Worm (Caenorhabditis elegans) whole organism, L4/young adult: ENCODE results near the gene riok-3.

ENCODE experiments used
- W03F9.2 ChIP-seq: fragments of 150-350 bp; optimal IDR thresholded peaks from 2 replicates; lab custom pipeline; 2014; ENCODE audit warnings: missing biosample characterization, missing genetic modification characterization
- him-1 ChIP-seq: sonication (generic microtip); optimal IDR thresholded peaks from 2 replicates; lab custom pipeline; 2016; ENCODE audit warnings: missing genotype, missing genetic modification reagents, missing genetic modification characterization, missing compliant biosample characterization

DNA sequence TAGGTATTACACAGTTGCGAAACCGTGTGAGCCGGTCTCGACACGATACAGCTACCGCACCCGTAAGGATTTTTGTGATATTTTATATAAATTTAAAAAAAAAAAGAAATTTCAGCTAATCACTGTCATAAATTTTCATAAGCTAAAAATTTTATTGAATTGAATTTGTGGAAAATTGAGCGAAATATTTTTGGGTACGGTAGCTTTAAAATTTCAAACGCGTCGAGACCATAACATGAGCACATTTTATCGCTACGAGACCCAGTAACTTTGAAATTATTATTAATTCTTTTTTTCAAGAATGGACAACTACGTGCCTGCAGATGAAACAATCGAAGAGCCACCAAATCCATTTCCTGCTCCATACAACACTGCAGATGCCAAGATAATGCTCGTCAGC, 8.3 kb upstream of the riok-3 start, which contains the start of gene ZK632.14:
- TF ChIP-seq him-1 (tag; lab: Kevin White, UChicago) (no peak), W03F9.2 (no peak)
